Fruit fly (Drosophila melanogaster): ENCODE data around the gene Apc.
A peak's percentile ranks its signal among the peaks of the same experiment; 100 is the strongest.

The Apc gene

DNA sequence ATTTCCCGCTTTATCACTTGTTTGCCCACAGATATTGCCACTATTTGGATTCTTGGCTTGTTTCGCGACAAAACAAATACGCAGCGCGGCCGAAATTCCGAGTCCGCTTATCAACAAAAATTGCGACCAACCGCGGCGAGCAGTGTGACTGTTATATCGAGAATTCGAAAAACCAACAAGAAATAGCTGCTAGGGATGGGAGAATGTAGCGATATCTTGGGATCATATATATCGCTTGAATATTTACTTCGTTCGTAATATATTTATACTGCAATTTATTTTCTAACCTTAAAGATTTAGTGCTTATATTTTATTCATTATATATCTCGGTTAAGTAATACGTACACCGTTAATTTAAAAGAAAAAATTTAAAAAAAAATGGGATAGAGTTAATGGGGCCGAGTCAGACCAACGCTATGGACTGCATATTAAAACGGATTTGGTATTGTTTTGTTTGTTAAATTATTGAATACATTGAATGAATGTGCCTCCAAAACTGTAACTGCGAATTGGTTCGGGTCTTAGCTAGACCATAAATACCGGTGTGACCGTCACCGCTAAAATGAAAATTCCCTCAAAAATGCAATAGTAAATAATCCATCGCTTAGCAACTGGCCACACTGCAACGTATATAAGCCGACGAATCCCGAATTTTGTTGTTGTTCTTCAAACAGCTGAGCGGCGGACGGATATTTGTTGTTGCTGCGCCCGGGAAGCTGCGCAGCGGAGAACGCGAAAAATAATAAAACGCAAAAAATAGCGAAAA lies at the start of gene Apc, which contains the start of gene spg:
Apc (minus strand) TSS at position 138 of the 766 bp plus-strand sequence.
spg (plus strand) TSS at position 660 of the 766 bp plus-strand sequence.
- peak; percentile 32 for TF ChIP-seq CG17801 (GFP tag; optimal IDR thresholded peaks at IDR 0.05; ENCODE audit: partially characterized antibody)

DNA sequence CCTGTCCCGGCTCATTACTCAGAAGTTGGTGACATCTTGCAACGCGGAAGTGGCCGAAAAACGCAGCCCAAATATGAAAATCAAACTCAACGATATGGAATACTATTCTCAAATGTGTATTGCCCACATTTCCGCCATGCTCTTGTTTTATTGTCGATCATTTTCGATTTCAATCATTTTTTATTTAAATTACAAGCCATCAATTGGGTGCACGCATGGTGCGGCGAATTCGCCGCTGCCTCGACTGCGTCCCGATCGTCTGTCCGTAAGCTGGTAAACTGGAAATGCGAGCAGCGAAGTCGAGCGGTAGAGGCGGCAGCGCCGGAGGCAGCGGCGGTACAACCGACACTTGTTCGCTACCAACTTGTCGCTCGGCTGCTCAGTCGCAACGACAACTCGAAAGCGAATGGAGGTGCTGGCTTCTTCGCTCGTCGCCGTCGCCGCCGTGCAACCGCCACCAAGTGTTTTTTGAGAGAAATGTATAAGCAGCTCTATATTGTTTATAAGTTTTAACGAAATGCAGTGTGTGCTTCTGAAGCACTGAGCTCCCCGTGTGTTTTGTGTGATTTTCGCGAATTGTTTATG lies 47.1 kb upstream of the Apc start:
- TF ChIP-seq CG17801 (GFP tag; optimal IDR thresholded peaks at IDR 0.05; ENCODE audit: partially characterized antibody) = no peak

DNA sequence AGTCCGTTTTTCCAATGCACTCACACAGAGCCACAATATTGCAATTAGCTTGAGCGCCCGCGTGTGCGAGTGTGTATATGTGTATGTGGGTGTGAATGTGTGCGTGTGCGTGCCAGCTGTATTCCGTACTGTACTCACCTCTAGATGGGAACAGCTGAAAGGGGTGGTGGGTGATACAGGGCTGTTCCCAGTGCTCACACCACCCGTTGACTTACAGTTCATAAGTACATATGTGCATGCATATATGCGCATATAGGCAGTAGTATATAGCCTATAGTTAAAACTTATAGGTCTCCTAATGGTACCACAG lies 44.8 kb upstream of the Apc start:
- TF ChIP-seq CG17801 (GFP tag; optimal IDR thresholded peaks at IDR 0.05; ENCODE audit: partially characterized antibody) = no peak

DNA sequence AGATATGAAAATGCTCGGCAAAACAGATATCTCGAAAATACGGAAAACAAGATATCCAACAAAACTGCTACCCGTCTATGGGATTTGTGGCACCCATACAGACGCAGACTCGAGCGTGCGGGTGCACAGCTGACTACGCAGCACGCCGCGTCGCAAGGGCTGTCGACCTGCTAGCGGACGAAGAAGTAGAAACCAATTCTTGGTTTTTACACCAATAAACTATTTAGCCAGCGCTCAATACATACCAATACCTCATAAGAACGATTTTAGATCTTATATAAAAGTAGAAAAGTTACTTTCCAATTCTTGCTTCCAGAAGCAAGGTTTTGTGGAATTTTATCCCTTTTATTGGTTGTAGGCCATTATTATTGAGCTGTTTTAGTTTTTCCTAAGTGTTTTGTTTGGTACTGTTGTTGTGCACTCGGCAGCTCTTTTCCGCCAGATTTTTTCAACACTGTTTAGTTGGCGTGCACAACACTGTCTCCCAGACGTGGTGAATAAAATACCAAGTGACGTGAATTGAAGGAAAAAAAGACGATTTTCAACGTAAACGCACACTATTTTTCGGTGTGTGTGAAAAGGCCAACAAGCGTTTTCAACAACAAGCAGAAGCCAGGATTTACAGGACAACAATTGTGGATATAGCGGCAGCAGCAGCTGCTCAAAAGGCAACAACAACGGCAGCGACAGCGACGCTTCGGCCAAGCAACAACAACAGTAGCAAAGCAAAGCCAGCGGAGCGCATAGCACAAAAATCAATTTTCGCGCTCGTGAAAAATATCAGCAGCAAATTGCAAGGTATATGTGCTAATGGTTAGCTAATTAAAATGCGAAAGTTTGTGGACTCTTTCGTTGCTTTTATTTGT lies 44.2 kb upstream of the Apc start:
- TF ChIP-seq CG17801 (GFP tag; optimal IDR thresholded peaks at IDR 0.05; ENCODE audit: partially characterized antibody) = peak; percentile 61

DNA sequence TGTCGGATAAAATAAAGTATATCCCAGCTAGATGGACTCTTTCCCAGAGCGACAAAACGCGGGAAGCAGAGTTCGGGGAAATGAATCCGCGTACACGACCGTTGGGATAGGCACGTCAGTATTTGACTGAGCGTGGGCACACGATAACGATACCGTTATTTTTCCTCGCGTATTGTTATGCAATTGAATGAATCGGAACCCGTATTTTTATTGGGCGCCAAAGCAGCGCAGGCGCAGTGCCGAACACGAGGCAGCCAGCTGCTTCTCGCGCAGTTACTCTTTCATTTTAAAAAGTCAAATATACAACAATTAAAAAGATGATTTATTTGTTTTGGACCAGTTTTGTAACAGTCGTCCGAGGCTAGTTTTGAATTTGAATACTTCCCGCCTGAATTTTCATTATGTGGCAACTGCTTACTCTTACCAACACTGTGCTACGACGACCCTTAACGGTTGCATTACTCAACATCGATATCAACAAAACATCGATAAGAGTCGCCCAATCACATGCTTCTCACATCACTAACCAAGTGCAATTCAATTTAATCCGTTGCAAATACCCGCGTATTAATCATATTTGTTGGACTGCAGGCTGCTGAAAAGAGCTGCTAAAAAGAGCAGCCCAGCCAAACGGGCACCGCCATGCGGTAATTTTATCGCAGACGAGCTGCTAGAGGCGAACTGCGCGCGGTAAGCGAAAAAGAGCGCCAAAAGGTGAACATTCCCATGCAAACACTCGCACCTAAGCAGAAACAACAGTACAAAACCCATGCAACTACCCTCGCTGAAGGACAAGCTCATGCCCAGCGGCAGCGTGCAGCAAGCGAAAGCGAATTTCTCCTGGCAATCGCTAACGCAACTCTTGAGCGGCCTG lies 43.2 kb upstream of the Apc start, which contains the start of the genes CG33203 and Doa:
CG33203 (minus strand) TSS at position 151 of the 874 bp plus-strand sequence.
Doa (plus strand) TSS at position 515 of the 874 bp plus-strand sequence.
- TF ChIP-seq CG17801 (GFP tag; optimal IDR thresholded peaks at IDR 0.05; ENCODE audit: partially characterized antibody) = peak; percentile 34

DNA sequence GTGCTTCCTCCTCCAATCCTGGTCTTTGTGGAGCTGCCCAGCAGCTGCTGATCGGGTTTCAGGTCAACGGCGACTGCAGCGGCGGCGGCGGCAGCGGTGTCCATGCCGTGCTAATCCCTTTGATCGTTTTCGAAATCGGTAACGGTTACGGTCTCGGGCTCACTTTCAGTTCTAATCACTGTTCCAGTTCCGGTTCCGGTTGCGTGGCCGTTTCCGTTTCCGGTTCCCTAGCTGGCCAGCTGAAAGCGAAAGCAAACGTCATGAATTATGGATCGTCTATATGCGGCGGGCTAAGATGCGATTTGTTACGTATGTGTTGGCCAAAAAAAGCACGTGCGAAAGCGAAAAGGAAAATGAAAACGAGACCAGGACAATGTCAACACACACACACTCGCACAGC lies 42.3 kb upstream of the Apc start:
- no peak for TF ChIP-seq CG17801 (GFP tag; optimal IDR thresholded peaks at IDR 0.05; ENCODE audit: partially characterized antibody)

DNA sequence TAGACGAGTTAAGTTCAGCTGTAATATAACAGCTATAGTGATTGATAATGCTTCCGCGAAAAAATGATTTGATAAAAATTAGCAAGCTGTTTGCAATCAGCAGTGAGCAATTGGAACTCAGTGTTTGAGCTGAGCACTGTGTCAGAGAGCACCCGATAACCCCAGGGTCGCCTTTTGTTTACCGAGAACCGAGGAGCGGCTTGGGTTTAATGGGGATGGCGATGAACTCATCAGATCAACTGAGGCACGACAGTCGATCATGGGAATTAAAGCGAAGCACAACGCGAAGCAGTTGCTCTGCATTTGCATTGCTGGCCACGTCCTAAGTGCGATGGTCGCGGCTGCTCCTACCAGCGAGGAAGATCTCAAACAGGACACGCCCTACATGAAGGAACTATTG lies 38.9 kb upstream of the Apc start, which contains the start of gene Nepl21:
Nepl21 (plus strand) TSS at position 260 of the 400 bp plus-strand sequence.
- no peak for TF ChIP-seq CG17801 (GFP tag; optimal IDR thresholded peaks at IDR 0.05; ENCODE audit: partially characterized antibody)

DNA sequence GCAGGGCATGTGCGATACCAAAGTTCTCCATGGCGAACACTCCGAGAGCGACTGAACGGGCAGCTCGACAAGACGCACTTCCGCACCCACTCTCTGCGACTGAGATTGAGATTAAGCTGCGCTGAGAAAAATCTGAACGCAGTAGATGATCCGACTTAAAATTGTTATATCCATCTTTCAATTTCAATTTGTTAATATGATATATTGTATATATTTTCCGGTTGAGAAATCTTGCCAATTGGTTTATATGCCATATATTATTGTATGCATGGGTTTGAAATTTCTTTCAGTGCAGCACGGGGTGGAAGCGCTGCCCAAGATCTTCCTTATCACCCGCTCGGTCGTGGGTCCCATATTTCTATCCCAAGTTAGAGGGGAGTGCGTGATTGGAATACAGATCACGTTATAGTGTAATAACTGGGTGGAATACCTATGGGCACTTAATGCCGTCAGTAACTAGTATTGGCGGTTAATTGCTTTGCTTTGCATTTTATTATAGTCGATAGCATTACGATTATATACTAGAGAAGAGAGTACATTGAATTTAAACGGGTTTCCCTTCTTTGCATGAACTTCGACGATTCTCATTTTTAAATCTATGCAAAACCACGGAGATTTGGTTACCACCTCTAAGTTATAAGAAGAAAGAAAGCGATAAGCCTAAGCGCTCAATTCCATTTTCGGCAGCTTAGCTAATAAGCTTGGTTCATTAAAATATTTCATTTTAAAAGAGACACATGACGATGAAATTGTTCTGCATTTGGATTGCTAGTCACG lies 35.7 kb upstream of the Apc start, which contains the start of the genes Nepl19 and Nepl20:
Nepl19 (minus strand) TSS at position 57 of the 777 bp plus-strand sequence.
Nepl20 (plus strand) TSS at position 727 of the 777 bp plus-strand sequence.
- TF ChIP-seq CG17801 (GFP tag; optimal IDR thresholded peaks at IDR 0.05; ENCODE audit: partially characterized antibody) = no peak

DNA sequence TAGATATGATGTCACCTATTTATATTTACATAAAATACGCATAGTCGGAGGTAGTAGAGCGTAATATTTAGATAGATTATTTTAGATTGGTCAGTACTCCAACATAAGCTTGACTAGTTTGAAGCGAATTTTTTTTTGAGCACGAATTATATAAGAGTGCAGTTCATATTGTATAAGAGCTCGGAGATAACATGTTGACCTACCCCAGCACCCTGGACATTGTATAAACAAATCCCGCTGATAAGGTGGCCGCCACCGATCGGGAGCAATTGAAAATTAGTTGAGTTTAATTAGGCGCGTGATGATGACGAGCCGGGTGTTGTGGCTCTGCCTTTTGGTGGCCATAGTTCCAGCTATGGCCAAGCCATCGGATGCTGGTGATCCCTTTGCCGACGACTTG lies 30.8 kb upstream of the Apc start, which contains the start of gene Nepl18:
Nepl18 (plus strand) TSS at position 277 of the 400 bp plus-strand sequence.
- TF ChIP-seq CG17801 (GFP tag; optimal IDR thresholded peaks at IDR 0.05; ENCODE audit: partially characterized antibody) = no peak

DNA sequence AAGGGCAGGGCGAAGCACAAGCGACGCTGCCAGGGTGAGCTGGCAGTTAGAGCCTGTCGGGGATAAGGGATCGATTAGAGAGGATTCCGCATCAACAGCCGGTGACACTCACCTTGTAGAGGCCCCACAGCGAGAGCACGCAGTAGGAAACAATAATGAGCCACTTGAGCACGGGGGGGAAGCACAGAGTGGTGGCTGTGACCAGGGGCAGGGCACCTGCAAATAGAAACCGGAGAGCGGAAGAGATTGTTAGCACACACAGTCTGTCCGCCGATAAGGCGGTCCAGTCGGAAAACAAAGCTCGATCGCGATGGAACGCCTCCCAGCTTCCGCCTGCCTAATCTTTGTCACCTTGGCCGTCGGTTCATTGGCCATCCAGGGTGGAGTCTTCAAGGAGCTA lies 28.1 kb upstream of the Apc start, which contains the start of gene Nepl17:
Nepl17 (plus strand) TSS at position 301 of the 400 bp plus-strand sequence.
- TF ChIP-seq CG17801 (GFP tag; optimal IDR thresholded peaks at IDR 0.05; ENCODE audit: partially characterized antibody) = no peak

DNA sequence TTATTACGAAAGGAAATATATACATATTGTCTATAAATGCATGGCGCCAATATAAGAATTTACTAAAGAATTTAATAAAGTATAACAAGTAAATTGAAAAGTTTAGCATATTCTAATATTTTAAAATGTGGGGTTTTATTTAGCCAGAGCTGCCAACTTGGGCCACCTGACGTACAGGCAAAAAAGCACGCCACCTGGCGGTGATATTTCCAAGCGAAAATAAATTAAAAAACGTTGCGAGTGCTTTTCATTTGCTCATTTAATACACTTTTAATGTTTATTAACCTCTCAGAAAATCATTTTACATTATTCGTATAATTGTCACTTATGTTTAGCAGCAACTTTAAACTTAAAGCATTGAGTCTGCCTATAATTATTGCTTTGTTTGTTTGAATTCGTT lies 25.8 kb upstream of the Apc start:
- TF ChIP-seq CG17801 (GFP tag; optimal IDR thresholded peaks at IDR 0.05; ENCODE audit: partially characterized antibody) = no peak

DNA sequence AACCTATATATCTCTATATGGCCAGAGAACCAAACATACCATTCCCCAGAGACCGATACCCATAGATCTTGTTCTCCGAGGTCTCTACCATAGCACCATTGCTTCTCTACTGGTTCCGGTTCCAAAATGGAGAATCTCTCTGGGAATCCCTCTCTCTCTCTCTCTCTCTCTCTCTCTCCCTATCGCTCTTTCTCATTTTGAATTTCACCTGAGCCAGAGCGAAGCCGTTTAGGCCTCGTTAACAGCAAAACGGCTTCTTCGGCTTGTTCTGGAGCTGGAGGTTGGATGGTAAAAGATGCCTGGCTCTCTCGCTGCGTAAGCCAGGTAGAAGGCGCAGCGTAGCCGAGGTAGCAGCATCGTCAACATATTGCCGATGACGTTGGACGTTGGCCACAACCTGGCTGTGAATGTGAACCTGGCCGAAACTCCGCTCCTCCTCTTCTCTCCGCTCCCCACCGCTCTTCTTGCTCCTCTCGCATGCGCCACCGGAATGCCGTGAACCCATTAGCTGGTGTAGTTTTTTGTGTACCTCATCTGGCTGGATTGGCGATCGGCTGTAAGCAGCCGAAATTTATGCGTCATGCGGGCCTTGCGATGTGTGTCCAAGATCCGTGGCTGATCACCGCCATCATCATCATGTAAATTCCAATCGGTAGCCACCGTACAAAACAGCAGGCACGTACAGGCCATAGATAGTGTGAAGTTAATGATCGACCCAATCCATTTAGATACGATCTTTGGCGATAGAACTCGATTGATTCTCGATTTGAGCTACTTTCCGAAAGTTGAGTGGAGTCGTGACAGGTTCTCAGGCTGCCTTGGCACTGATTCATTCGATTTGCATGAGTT lies 17.0 kb upstream of the Apc start:
- no peak for TF ChIP-seq CG17801 (GFP tag; optimal IDR thresholded peaks at IDR 0.05; ENCODE audit: partially characterized antibody)

All from ovary, adult (tissue).